Worm (Caenorhabditis elegans): ENCODE results near the gene dpff-1.

ce11 chrIII:5876140-5876675 lies 29.9 kb downstream of the dpff-1 start, which contains the start of gene aldo-2:
- TF ChIP-seq dao-5 (tag; optimal IDR thresholded peaks at IDR 0.05), result no peak
- TF ChIP-seq him-1 (tag; optimal IDR thresholded peaks at IDR 0.05), result no peak
- no peak for TF ChIP-seq W03F9.2 (tag; optimal IDR thresholded peaks at IDR 0.05)

Data from whole organism, L4/young adult.